Fruit fly (Drosophila melanogaster) whole organism, embryonic: Measurements from ENCODE around the gene mof.

Experiments
- B-H1 ChIP-seq: fragments of 200-800 bp; sonication (Bioruptor generic); IDR thresholded peaks from 3 replicates; pipeline ENCODE4 v1.3.6; 2022; ENCODE audit warnings: missing biosample characterization, missing genetic modification characterization
- CG10267 ChIP-seq: fragments of 200-800 bp; sonication (Bioruptor generic); optimal IDR thresholded peaks from 2 replicates; lab custom pipeline; 2018; ENCODE audit warnings: missing biosample characterization, mild to moderate bottlenecking, missing genetic modification characterization, moderate library complexity
- CG10321 ChIP-seq: fragments of 200-800 bp; sonication (Bioruptor generic); IDR thresholded peaks from 2 replicates; pipeline ENCODE4 v1.3.6; 2022; ENCODE audit warnings: missing biosample characterization, missing genetic modification characterization
- CG10543 ChIP-seq: fragments of 200-800 bp; sonication (Bioruptor generic); optimal IDR thresholded peaks from 3 replicates; lab custom pipeline; 2017; ENCODE audit warnings: missing biosample characterization, mild to moderate bottlenecking, missing genetic modification characterization, moderate library complexity
- CG11247 ChIP-seq: fragments of 200-800 bp; sonication (Bioruptor generic); IDR thresholded peaks from 2 replicates; pipeline ENCODE4 v1.3.6; 2022; ENCODE audit warnings: missing biosample characterization, missing genetic modification characterization
- CG11398 ChIP-seq: fragments of 200-800 bp; sonication (Bioruptor generic); optimal IDR thresholded peaks from 2 replicates; lab custom pipeline; 2016; ENCODE audit warnings: missing biosample characterization, missing genetic modification characterization
- CG11560 ChIP-seq: fragments of 200-800 bp; sonication (Bioruptor generic); IDR thresholded peaks from 3 replicates; pipeline ENCODE4 v1.3.6; 2022; ENCODE audit warnings: missing biosample characterization, missing genetic modification characterization
- CG12299 ChIP-seq: fragments of 200-800 bp; sonication (Bioruptor generic); optimal IDR thresholded peaks from 2 replicates; lab custom pipeline; 2018; ENCODE audit warnings: missing biosample characterization, mild to moderate bottlenecking, missing genetic modification characterization
- CG1233 ChIP-seq: fragments of 200-800 bp; sonication (Bioruptor generic); optimal IDR thresholded peaks from 4 replicates; lab custom pipeline; 2018; ENCODE audit warnings: missing biosample characterization, mild to moderate bottlenecking, missing genetic modification characterization
- CG12659 ChIP-seq: fragments of 200-800 bp; sonication (Bioruptor generic); optimal IDR thresholded peaks from 3 replicates; lab custom pipeline; 2017; ENCODE audit warnings: mild to moderate bottlenecking, missing biosample characterization, missing genetic modification reagents, missing genetic modification characterization
- CG12942 ChIP-seq: fragments of 200-800 bp; sonication (Bioruptor generic); optimal IDR thresholded peaks from 3 replicates; lab custom pipeline; 2016; ENCODE audit warnings: missing biosample characterization, missing genetic modification characterization
- CG13296 ChIP-seq: fragments of 200-800 bp; sonication (Bioruptor generic); optimal IDR thresholded peaks from 3 replicates; lab custom pipeline; 2018; ENCODE audit warnings: missing biosample characterization, mild to moderate bottlenecking, missing genetic modification characterization
- CG13894 ChIP-seq: fragments of 200-800 bp; sonication (Bioruptor generic); optimal IDR thresholded peaks from 3 replicates; lab custom pipeline; 2018; ENCODE audit warnings: missing biosample characterization, mild to moderate bottlenecking, missing genetic modification characterization, moderate library complexity
- CG14014 ChIP-seq: fragments of 200-800 bp; sonication (Bioruptor generic); IDR thresholded peaks from 2 replicates; pipeline ENCODE4 v1.3.6; 2022; ENCODE audit warnings: missing biosample characterization, missing genetic modification characterization
- CG18011 ChIP-seq: fragments of 200-800 bp; sonication (Bioruptor generic); optimal IDR thresholded peaks from 2 replicates; lab custom pipeline; 2017; ENCODE audit warnings: missing biosample characterization, missing genetic modification characterization, mild to moderate bottlenecking, moderate library complexity, missing genotype
- CG18476 ChIP-seq: fragments of 200-800 bp; sonication (Bioruptor generic); optimal IDR thresholded peaks from 2 replicates; lab custom pipeline; 2016; ENCODE audit warnings: missing biosample characterization, mild to moderate bottlenecking, missing genetic modification characterization
- CG2129 ChIP-seq: fragments of 200-800 bp; sonication (Bioruptor generic); IDR thresholded peaks from 2 replicates; pipeline ENCODE4 v1.3.6; 2022; ENCODE audit warnings: missing biosample characterization, missing genetic modification characterization; ENCODE audit not compliant: partially characterized antibody
- CG3281 ChIP-seq: fragments of 200-800 bp; sonication (Bioruptor generic); optimal IDR thresholded peaks from 3 replicates; lab custom pipeline; 2017; ENCODE audit warnings: missing biosample characterization, mild to moderate bottlenecking, missing genetic modification characterization
- CG3847 ChIP-seq: fragments of 200-800 bp; sonication (Bioruptor generic); IDR thresholded peaks from 2 replicates; pipeline ENCODE4 v1.3.6; 2022; ENCODE audit warnings: missing biosample characterization, missing genetic modification characterization
- CG4617 ChIP-seq: fragments of 200-800 bp; sonication (Bioruptor generic); optimal IDR thresholded peaks from 3 replicates; lab custom pipeline; 2016; ENCODE audit warnings: missing biosample characterization, missing genetic modification characterization, borderline replicate concordance
- CG6791 ChIP-seq: fragments of 200-800 bp; sonication (Bioruptor generic); IDR thresholded peaks from 3 replicates; pipeline ENCODE4 v1.3.6; 2022; ENCODE audit warnings: missing biosample characterization, missing genetic modification characterization; ENCODE audit not compliant: partially characterized antibody
- CG7839 ChIP-seq: fragments of 200-800 bp; sonication (Bioruptor generic); optimal IDR thresholded peaks from 3 replicates; lab custom pipeline; 2018; ENCODE audit warnings: missing biosample characterization, mild to moderate bottlenecking, missing genetic modification characterization, moderate library complexity
- CG8359 ChIP-seq: fragments of 200-800 bp; sonication (Bioruptor generic); optimal IDR thresholded peaks from 2 replicates; lab custom pipeline; 2017; ENCODE audit warnings: missing biosample characterization, mild to moderate bottlenecking, missing genetic modification characterization, borderline replicate concordance
- CG9727 ChIP-seq: fragments of 200-800 bp; sonication (Bioruptor generic); optimal IDR thresholded peaks from 3 replicates; lab custom pipeline; 2017; ENCODE audit warnings: missing biosample characterization, mild to moderate bottlenecking, missing genetic modification characterization
- CTCF ChIP-seq: fragments of 200-800 bp; sonication (Bioruptor generic); optimal IDR thresholded peaks from 2 replicates; lab custom pipeline; 2017; ENCODE audit warnings: missing biosample characterization, mild to moderate bottlenecking, missing genetic modification characterization, moderate library complexity
- D19A ChIP-seq: fragments of 200-800 bp; optimal IDR thresholded peaks from 3 replicates; lab custom pipeline; 2019; ENCODE audit warnings: missing biosample characterization, mild to moderate bottlenecking, missing genetic modification characterization, moderate library complexity
- Doc2 ChIP-seq: fragments of 200-800 bp; sonication (Bioruptor generic); IDR thresholded peaks from 2 replicates; pipeline ENCODE4 v1.3.6; 2022; ENCODE audit warnings: missing biosample characterization, missing genetic modification characterization
- Drgx ChIP-seq: fragments of 200-800 bp; sonication (Bioruptor generic); IDR thresholded peaks from 2 replicates; pipeline ENCODE4 v1.3.6; 2022; ENCODE audit warnings: missing biosample characterization, missing genetic modification characterization
- Fer1 ChIP-seq: fragments of 200-800 bp; sonication (Bioruptor generic); optimal IDR thresholded peaks from 2 replicates; lab custom pipeline; 2017; ENCODE audit warnings: missing biosample characterization, mild to moderate bottlenecking, missing genetic modification characterization
- Hr3 ChIP-seq: fragments of 200-800 bp; sonication (Bioruptor generic); optimal IDR thresholded peaks from 3 replicates; lab custom pipeline; 2016; ENCODE audit warnings: missing biosample characterization, missing genetic modification characterization
- NC2α ChIP-seq: fragments of 200-800 bp; sonication (Bioruptor generic); optimal IDR thresholded peaks from 2 replicates; lab custom pipeline; 2016; ENCODE audit warnings: missing biosample characterization, missing genetic modification characterization
- Nf-YC ChIP-seq: fragments of 200-800 bp; optimal IDR thresholded peaks from 3 replicates; lab custom pipeline; 2019; ENCODE audit warnings: missing biosample characterization, mild to moderate bottlenecking, missing genetic modification characterization, moderate library complexity
- Rfx ChIP-seq: fragments of 200-800 bp; sonication (Bioruptor generic); IDR thresholded peaks from 2 replicates; pipeline ENCODE4 v1.3.6; 2022; ENCODE audit warnings: missing biosample characterization, missing genetic modification characterization
- Sry-δ ChIP-seq: fragments of 200-800 bp; sonication (Bioruptor generic); optimal IDR thresholded peaks from 2 replicates; lab custom pipeline; 2016; ENCODE audit warnings: missing biosample characterization, missing genetic modification characterization
- Xrp1 ChIP-seq: fragments of 200-800 bp; sonication (Bioruptor generic); IDR thresholded peaks from 2 replicates; pipeline ENCODE4 v1.3.6; 2022; ENCODE audit warnings: missing biosample characterization, missing genetic modification characterization
- cas ChIP-seq: fragments of 200-800 bp; sonication (Bioruptor generic); IDR thresholded peaks from 2 replicates; pipeline ENCODE4 v1.3.6; 2022; ENCODE audit warnings: missing biosample characterization, missing genetic modification characterization
- chn ChIP-seq: fragments of 200-800 bp; sonication (Bioruptor generic); optimal IDR thresholded peaks from 2 replicates; lab custom pipeline; 2016; ENCODE audit warnings: missing biosample characterization, missing genetic modification characterization
- dysf ChIP-seq: fragments of 200-800 bp; sonication (Bioruptor generic); IDR thresholded peaks from 3 replicates; pipeline ENCODE4 v1.3.6; 2022; ENCODE audit warnings: missing biosample characterization, missing genetic modification characterization
- ems ChIP-seq: fragments of 200-800 bp; sonication (Bioruptor generic); optimal IDR thresholded peaks from 3 replicates; lab custom pipeline; 2016; ENCODE audit warnings: missing biosample characterization, missing genetic modification characterization
- fd3F ChIP-seq: fragments of 200-800 bp; sonication (Bioruptor generic); optimal IDR thresholded peaks from 2 replicates; lab custom pipeline; 2018; ENCODE audit warnings: missing biosample characterization, mild to moderate bottlenecking, missing genetic modification characterization, moderate library complexity
- ftz-f1 ChIP-seq: fragments of 200-800 bp; sonication (Bioruptor generic); optimal IDR thresholded peaks from 2 replicates; lab custom pipeline; 2016; ENCODE audit warnings: missing biosample characterization, missing genetic modification characterization
- gcm ChIP-seq: fragments of 200-800 bp; sonication (Bioruptor generic); optimal IDR thresholded peaks from 2 replicates; lab custom pipeline; 2019; ENCODE audit warnings: missing biosample characterization, mild to moderate bottlenecking, missing genetic modification characterization, moderate library complexity
- her ChIP-seq: fragments of 200-800 bp; sonication (Bioruptor generic); optimal IDR thresholded peaks from 2 replicates; lab custom pipeline; 2016; ENCODE audit warnings: missing biosample characterization, missing genetic modification characterization
- knrl ChIP-seq: fragments of 200-800 bp; sonication (Bioruptor generic); IDR thresholded peaks from 3 replicates; pipeline ENCODE4 v1.3.6; 2022; ENCODE audit warnings: missing biosample characterization, missing genetic modification characterization; ENCODE audit not compliant: partially characterized antibody
- nerfin-2 ChIP-seq: fragments of 200-800 bp; sonication (Bioruptor generic); IDR thresholded peaks from 2 replicates; pipeline ENCODE4 v1.3.6; 2022; ENCODE audit warnings: missing biosample characterization, missing genetic modification characterization; ENCODE audit not compliant: partially characterized antibody
- pb ChIP-seq: fragments of 200-800 bp; sonication (Bioruptor generic); optimal IDR thresholded peaks from 3 replicates; lab custom pipeline; 2016; ENCODE audit warnings: missing biosample characterization, missing genetic modification characterization
- repo ChIP-seq: fragments of 200-800 bp; sonication (Bioruptor generic); optimal IDR thresholded peaks from 2 replicates; lab custom pipeline; 2016; ENCODE audit warnings: missing biosample characterization, missing genetic modification characterization
- sc ChIP-seq, 3 experiments: fragments of >200 bp in 2 of 3; fragments of 200-800 bp in 1 of 3; sonication (Bioruptor generic) in 1 of 3; optimal IDR thresholded peaks; 2 replicates in 2 of 3; 3 replicates in 1 of 3; lab custom pipeline; 2017; ENCODE audit warnings: mild to moderate bottlenecking in 1 of 3, missing biosample characterization in 1 of 3, missing genetic modification characterization in 1 of 3, missing genetic modification reagents in 1 of 3
- slou ChIP-seq: fragments of 200-800 bp; sonication (Bioruptor generic); optimal IDR thresholded peaks from 3 replicates; lab custom pipeline; 2016; ENCODE audit warnings: missing biosample characterization, missing genetic modification characterization
- zen ChIP-seq: fragments of 200-800 bp; sonication (Bioruptor generic); optimal IDR thresholded peaks from 3 replicates; lab custom pipeline; 2018; ENCODE audit warnings: missing biosample characterization, mild to moderate bottlenecking, missing genetic modification characterization, moderate library complexity

mof gene

dm6 chrX:5879543-5879943 is 2.9 kb upstream of the mof start, which contains the start of the genes Usp30 and CG16721 (continued):
- peak; percentile 62 for TF ChIP-seq CG12659 (GFP tag; lab: Kevin White, UChicago)
- TF ChIP-seq D19A (tag; lab: Kevin White, UChicago) = peak; percentile 23
- TF ChIP-seq CG6791 (GFP tag; lab: Robert Waterston, UW) = peak; percentile 71; the same call in 2 of the 3 replicates
- TF ChIP-seq CG12942 (GFP tag; lab: Kevin White, UChicago) = peak; percentile 45
- TF ChIP-seq cas (GFP tag; lab: Robert Waterston, UW) = no peak
- no peak for TF ChIP-seq CG11560
- TF ChIP-seq Nf-YC (tag; lab: Kevin White, UChicago) = peak; percentile 39
- TF ChIP-seq repo = peak; percentile 10
- TF ChIP-seq CG18011 (GFP tag; lab: Kevin White, UChicago) = peak; percentile 29
- peak; percentile 37 for TF ChIP-seq CG10543 (GFP tag; lab: Kevin White, UChicago)
- TF ChIP-seq gcm (GFP tag; lab: Kevin White, UChicago) = peak; percentile 9
- peak; percentile 68 for TF ChIP-seq Rfx
- TF ChIP-seq fd3F (GFP tag; lab: Kevin White, UChicago) = peak; percentile 17
- peak; percentile 26 for TF ChIP-seq zen (tag; lab: Kevin White, UChicago)
- TF ChIP-seq dysf (GFP tag; lab: Robert Waterston, UW) = 0 out of 3 replicates have a peak, but pooled peaks have one; percentile 20
- TF ChIP-seq CG3847 (GFP tag; lab: Robert Waterston, UW) = peak; percentile 54
- peak; percentile 56 for TF ChIP-seq her (GFP tag; lab: Kevin White, UChicago)
- peak; percentile 56 for TF ChIP-seq Fer1 (GFP tag; lab: Kevin White, UChicago)
- peak; percentile 67 for TF ChIP-seq knrl
- peak; percentile 41 for TF ChIP-seq CTCF (GFP tag; lab: Kevin White, UChicago)
- peak; percentile 29 for TF ChIP-seq CG12299
- TF ChIP-seq CG10321 (GFP tag; lab: Robert Waterston, UW) = no peak
- TF ChIP-seq slou (GFP tag; lab: Kevin White, UChicago) = peak; percentile 38
- TF ChIP-seq nerfin-2 (GFP tag; lab: Robert Waterston, UW) = peak; percentile 71
- TF ChIP-seq CG2129 (GFP tag; lab: Robert Waterston, UW) = peak; percentile 52; the same call in 1 of the 2 replicates
- peak; percentile 55 for TF ChIP-seq chn
- TF ChIP-seq CG13894 (tag; lab: Kevin White, UChicago) = peak; percentile 39
- peak; percentile 57 for TF ChIP-seq CG13296 (GFP tag; lab: Kevin White, UChicago)
- TF ChIP-seq Drgx = no peak
- TF ChIP-seq CG10267 (tag; lab: Kevin White, UChicago) = peak; percentile 97
- no peak for TF ChIP-seq CG7839 (tag; lab: Kevin White, UChicago)
- TF ChIP-seq CG3281 (GFP tag; lab: Kevin White, UChicago) = peak; percentile 40
- TF ChIP-seq CG14014 (GFP tag; lab: Robert Waterston, UW) = 0 out of 2 replicates have a peak, but pooled peaks have one; percentile 8
- peak; percentile 58 for TF ChIP-seq CG18476
- TF ChIP-seq CG8359 (GFP tag; lab: Kevin White, UChicago) = no peak
- peak; percentile 32 for TF ChIP-seq CG1233 (GFP tag; lab: Kevin White, UChicago)
- TF ChIP-seq Xrp1 (GFP tag; lab: Robert Waterston, UW) = 0 out of 2 replicates have a peak, but pooled peaks have one; percentile 32
- TF ChIP-seq Hr3 = no peak
- TF ChIP-seq CG11247 (GFP tag; lab: Robert Waterston, UW) = peak; percentile 40; the same call in 1 of the 2 replicates
- peak; percentile 75 for TF ChIP-seq Sry-δ (GFP tag; lab: Kevin White, UChicago)
- TF ChIP-seq NC2α (GFP tag; lab: Kevin White, UChicago) = no peak
- TF ChIP-seq B-H1 (GFP tag; lab: Robert Waterston, UW) = no peak
- peak; percentile 72 for TF ChIP-seq ems
- peak; percentile 55 for TF ChIP-seq CG11398 (GFP tag; lab: Kevin White, UChicago)
- TF ChIP-seq pb (GFP tag; lab: Kevin White, UChicago) = peak; percentile 37
- TF ChIP-seq ftz-f1 (GFP tag; lab: Kevin White, UChicago) = no peak
- TF ChIP-seq CG9727 (GFP tag; lab: Kevin White, UChicago) = peak; percentile 1
- no peak for TF ChIP-seq Doc2 (GFP tag; lab: Robert Waterston, UW)
- TF ChIP-seq sc (optimal IDR thresholded peaks at IDR 0.05; lab: Kevin White, UChicago) = no peak
- TF ChIP-seq sc (GFP tag; optimal IDR thresholded peaks at IDR 0.05; lab: Kevin White, UChicago) = no peak
- peak; percentile 59 for TF ChIP-seq CG4617 (GFP tag; lab: Kevin White, UChicago)
